Comparison of ENCODE assay signal across 1 fruit fly cellular context in genomic region chr2L:8010602-8011455, dm6.
TF ChIP-seq lines count a peak whose summit lies in the region.

Gene Glyat (minus strand): TSS chr2L:8010652.
Gene Tg (plus strand): TSS chr2L:8011405.

TF ChIP-seq in whole organism, embryonic, 481 proteins besides CTCF, POLR2A, EP300 and RAD21 (continued from another document and continues in another):
- TF ChIP-seq prd (optimal IDR thresholded peaks at IDR 0.05; lab: Kevin White, UChicago) (no peak), prd (GFP tag; IDR thresholded peaks at IDR 0.05; lab: Robert Waterston, UW) (peak; percentile 28; the same call in 1 of the 3 replicates), CG14050 (GFP tag; IDR thresholded peaks at IDR 0.05; lab: Robert Waterston, UW) (no peak; the same call in 2 of the 3 replicates), CHES-1-like (GFP tag; optimal IDR thresholded peaks at IDR 0.05; lab: Kevin White, UChicago) (no peak), B-H1 (GFP tag; IDR thresholded peaks at IDR 0.05; lab: Robert Waterston, UW) (no peak; the same call in 2 of the 3 replicates), Ssrp (tag; optimal IDR thresholded peaks at IDR 0.05; lab: Kevin White, UChicago) (no peak), ind (GFP tag; optimal IDR thresholded peaks at IDR 0.05; lab: Kevin White, UChicago) (no peak), emc (GFP tag; optimal IDR thresholded peaks at IDR 0.05; lab: Kevin White, UChicago) (no peak), Sox102F (GFP tag; optimal IDR thresholded peaks at IDR 0.05; lab: Kevin White, UChicago) (no peak), lilli (GFP tag; optimal IDR thresholded peaks at IDR 0.05; lab: Kevin White, UChicago) (no peak), phol (tag; optimal IDR thresholded peaks at IDR 0.05; lab: Kevin White, UChicago) (peak; percentile 15), bowl (GFP tag; IDR thresholded peaks at IDR 0.05; lab: Robert Waterston, UW) (no peak), CG12219 (GFP tag; optimal IDR thresholded peaks at IDR 0.05; lab: Kevin White, UChicago) (no peak), CG10274 (GFP tag; optimal IDR thresholded peaks at IDR 0.05; lab: Kevin White, UChicago) (no peak), CG15514 (GFP tag; optimal IDR thresholded peaks at IDR 0.05; lab: Kevin White, UChicago) (no peak), HLHmδ (GFP tag; optimal IDR thresholded peaks at IDR 0.05; lab: Kevin White, UChicago) (no peak), Med (GFP tag; lab: Kevin White, UChicago) (peak; percentile 84), Hr39 (optimal IDR thresholded peaks at IDR 0.05; lab: Kevin White, UChicago) (no peak), Rfx (GFP tag; IDR thresholded peaks at IDR 0.05; lab: Robert Waterston, UW) (peak; percentile 73), fu2 (GFP tag; optimal IDR thresholded peaks at IDR 0.05; lab: Kevin White, UChicago) (no peak), trh (GFP tag; optimal IDR thresholded peaks at IDR 0.05; lab: Kevin White, UChicago) (no peak), Jarid2 (GFP tag; optimal IDR thresholded peaks at IDR 0.05; lab: Kevin White, UChicago) (peak; percentile 4), usp (GFP tag; optimal IDR thresholded peaks at IDR 0.05; lab: Kevin White, UChicago) (no peak), grn (GFP tag; optimal IDR thresholded peaks at IDR 0.05; lab: Kevin White, UChicago) (no peak), toy (GFP tag; IDR thresholded peaks at IDR 0.05; lab: Robert Waterston, UW) (no peak), CG11723 (GFP tag; optimal IDR thresholded peaks at IDR 0.05; lab: Kevin White, UChicago) (no peak), Hand (GFP tag; optimal IDR thresholded peaks at IDR 0.05; lab: Kevin White, UChicago) (no peak), wek (GFP tag; optimal IDR thresholded peaks at IDR 0.05; lab: Kevin White, UChicago) (no peak), Bteb2 (GFP tag; optimal IDR thresholded peaks at IDR 0.05; lab: Kevin White, UChicago) (no peak), CG3847 (GFP tag; IDR thresholded peaks at IDR 0.05; lab: Robert Waterston, UW) (no peak), tgo (GFP tag; IDR thresholded peaks at IDR 0.05; lab: Robert Waterston, UW) (no peak), CG10209 (GFP tag; optimal IDR thresholded peaks at IDR 0.05; lab: Kevin White, UChicago) (no peak), tap (tag; optimal IDR thresholded peaks at IDR 0.05; lab: Kevin White, UChicago) (no peak), insv (GFP tag; optimal IDR thresholded peaks at IDR 0.05; lab: Kevin White, UChicago) (no peak), cato (GFP tag; optimal IDR thresholded peaks at IDR 0.05; lab: Kevin White, UChicago; ENCODE audit: borderline replicate concordance) (no peak), CG8359 (GFP tag; optimal IDR thresholded peaks at IDR 0.05; lab: Kevin White, UChicago; ENCODE audit: borderline replicate concordance) (no peak), pnt (GFP tag; optimal IDR thresholded peaks at IDR 0.05; lab: Kevin White, UChicago) (no peak), CG7745 (tag; optimal IDR thresholded peaks at IDR 0.05; lab: Kevin White, UChicago) (no peak), CG8281 (tag; optimal IDR thresholded peaks at IDR 0.05; lab: Kevin White, UChicago) (no peak), CG16813 (GFP tag; IDR thresholded peaks at IDR 0.05; lab: Robert Waterston, UW; ENCODE audit: partially characterized antibody) (peak; percentile 50; the same call in 2 of the 3 replicates), CG5180 (GFP tag; optimal IDR thresholded peaks at IDR 0.05; lab: Kevin White, UChicago) (no peak), CG9215 (GFP tag; IDR thresholded peaks at IDR 0.05; lab: Robert Waterston, UW) (no peak; the same call in 1 of the 2 replicates), sc (optimal IDR thresholded peaks at IDR 0.05; lab: Kevin White, UChicago) (no peak), sc (GFP tag; optimal IDR thresholded peaks at IDR 0.05; lab: Kevin White, UChicago) (no peak), Hr3 (GFP tag; optimal IDR thresholded peaks at IDR 0.05; lab: Kevin White, UChicago) (no peak), CG9437 (GFP tag; optimal IDR thresholded peaks at IDR 0.05; lab: Kevin White, UChicago) (peak; percentile 18), ERR (GFP tag; optimal IDR thresholded peaks at IDR 0.05; lab: Kevin White, UChicago) (no peak), esg (GFP tag; conservative IDR thresholded peaks at IDR 0.05; lab: Robert Waterston, UW) (no peak; the same call in 1 of the 2 replicates), CG10147 (GFP tag; optimal IDR thresholded peaks at IDR 0.05; lab: Kevin White, UChicago) (no peak), CG10431 (GFP tag; optimal IDR thresholded peaks at IDR 0.05; lab: Kevin White, UChicago) (no peak), CG8924 (tag; optimal IDR thresholded peaks at IDR 0.05; lab: Kevin White, UChicago) (peak; percentile 36), E2f2 (GFP tag; IDR thresholded peaks at IDR 0.05; lab: Robert Waterston, UW) (peak; percentile 92), CG17802 (tag; optimal IDR thresholded peaks at IDR 0.05; lab: Kevin White, UChicago) (no peak), Nf-YB (GFP tag; optimal IDR thresholded peaks at IDR 0.05; lab: Kevin White, UChicago) (no peak), pfk (GFP tag; optimal IDR thresholded peaks at IDR 0.05; lab: Kevin White, UChicago) (no peak), chn (GFP tag; optimal IDR thresholded peaks at IDR 0.05; lab: Kevin White, UChicago) (no peak), CG5953 (GFP tag; IDR thresholded peaks at IDR 0.05; lab: Robert Waterston, UW) (no peak), CG8089 (GFP tag; optimal IDR thresholded peaks at IDR 0.05; lab: Kevin White, UChicago) (no peak), CG10366 (GFP tag; IDR thresholded peaks at IDR 0.05; lab: Robert Waterston, UW) (no peak), so (GFP tag; IDR thresholded peaks at IDR 0.05; lab: Robert Waterston, UW) (no peak; the same call in 2 of the 3 replicates), BEAF-32 (GFP tag; optimal IDR thresholded peaks at IDR 0.05; lab: Kevin White, UChicago) (peak; percentile 15), sisA (GFP tag; IDR thresholded peaks at IDR 0.05; lab: Robert Waterston, UW) (no peak), CG30431 (GFP tag; optimal IDR thresholded peaks at IDR 0.05; lab: Kevin White, UChicago) (no peak), Gug (GFP tag; IDR thresholded peaks at IDR 0.05; lab: Robert Waterston, UW) (no peak), zf30C (GFP tag; optimal IDR thresholded peaks at IDR 0.05; lab: Kevin White, UChicago) (peak; percentile 33), inv (GFP tag; IDR thresholded peaks at IDR 0.05; lab: Robert Waterston, UW; ENCODE audit: partially characterized antibody) (peak; percentile 37), CG3065 (GFP tag; optimal IDR thresholded peaks at IDR 0.05; lab: Kevin White, UChicago) (no peak), NC2β (GFP tag; optimal IDR thresholded peaks at IDR 0.05; lab: Kevin White, UChicago) (no peak), jigr1 (GFP tag; IDR thresholded peaks at IDR 0.05; lab: Robert Waterston, UW) (no peak), CrebB (tag; optimal IDR thresholded peaks at IDR 0.05; lab: Kevin White, UChicago) (no peak), CG14667 (GFP tag; IDR thresholded peaks at IDR 0.05; lab: Robert Waterston, UW) (no peak), yki (optimal IDR thresholded peaks at IDR 0.05; lab: Kevin White, UChicago) (no peak), CG7372 (GFP tag; IDR thresholded peaks at IDR 0.05; lab: Robert Waterston, UW) (peak; percentile 27; the same call in 1 of the 2 replicates), slp2 (GFP tag; optimal IDR thresholded peaks at IDR 0.05; lab: Kevin White, UChicago) (no peak), Nf-YA (GFP tag; IDR thresholded peaks at IDR 0.05; lab: Robert Waterston, UW) (no peak), Dip2 (GFP tag; IDR thresholded peaks at IDR 0.05; lab: Robert Waterston, UW) (no peak), mam (GFP tag; optimal IDR thresholded peaks at IDR 0.05; lab: Kevin White, UChicago) (no peak), Antp (GFP tag; optimal IDR thresholded peaks at IDR 0.05; lab: Kevin White, UChicago) (no peak), ham (GFP tag; IDR thresholded peaks at IDR 0.05; lab: Robert Waterston, UW) (no peak), mld (GFP tag; IDR thresholded peaks at IDR 0.05; lab: Robert Waterston, UW; ENCODE audit: partially characterized antibody) (no peak), MBD-R2 (GFP tag; IDR thresholded peaks at IDR 0.05; lab: Robert Waterston, UW) (0 out of 2 replicates have a peak, but pooled peaks have one; percentile 6), Bgb (GFP tag; IDR thresholded peaks at IDR 0.05; lab: Robert Waterston, UW; ENCODE audit: partially characterized antibody) (peak; percentile 33; the same call in 1 of the 2 replicates), CG1602 (GFP tag; optimal IDR thresholded peaks at IDR 0.05; lab: Kevin White, UChicago) (no peak), CG18476 (GFP tag; optimal IDR thresholded peaks at IDR 0.05; lab: Kevin White, UChicago) (peak; percentile 2), CG10543 (GFP tag; optimal IDR thresholded peaks at IDR 0.05; lab: Kevin White, UChicago) (peak; percentile 11), D19A (tag; optimal IDR thresholded peaks at IDR 0.05; lab: Kevin White, UChicago) (peak; percentile 1), Fer2 (tag; optimal IDR thresholded peaks at IDR 0.05; lab: Kevin White, UChicago) (peak; percentile 19), tx (GFP tag; optimal IDR thresholded peaks at IDR 0.05; lab: Kevin White, UChicago) (no peak), crp (GFP tag; optimal IDR thresholded peaks at IDR 0.05; lab: Kevin White, UChicago) (no peak), BtbVII (GFP tag; optimal IDR thresholded peaks at IDR 0.05; lab: Kevin White, UChicago) (peak; percentile 33), Doc2 (GFP tag; IDR thresholded peaks at IDR 0.05; lab: Robert Waterston, UW) (no peak), psq (GFP tag; optimal IDR thresholded peaks at IDR 0.05; lab: Kevin White, UChicago) (no peak), trem (tag; optimal IDR thresholded peaks at IDR 0.05; lab: Kevin White, UChicago) (no peak), CG12155 (GFP tag; optimal IDR thresholded peaks at IDR 0.05; lab: Kevin White, UChicago) (no peak), CG34224 (GFP tag; IDR thresholded peaks at IDR 0.05; lab: Robert Waterston, UW; ENCODE audit: partially characterized antibody) (peak; percentile 66; the same call in 2 of the 3 replicates), CG7928 (GFP tag; optimal IDR thresholded peaks at IDR 0.05; lab: Kevin White, UChicago) (no peak), CG7963 (GFP tag; IDR thresholded peaks at IDR 0.05; lab: Robert Waterston, UW; ENCODE audit: partially characterized antibody) (0 out of 3 replicates have a peak, but pooled peaks have one; percentile 43), CG31388 (GFP tag; optimal IDR thresholded peaks at IDR 0.05; lab: Kevin White, UChicago) (no peak), MTF-1 (GFP tag; optimal IDR thresholded peaks at IDR 0.05; lab: Kevin White, UChicago; ENCODE audit: borderline replicate concordance) (no peak), CG4328 (GFP tag; optimal IDR thresholded peaks at IDR 0.05; lab: Kevin White, UChicago) (no peak), tup (GFP tag; optimal IDR thresholded peaks at IDR 0.05; lab: Kevin White, UChicago) (no peak), zen2 (GFP tag; IDR thresholded peaks at IDR 0.05; lab: Robert Waterston, UW; ENCODE audit: partially characterized antibody) (peak; percentile 68; the same call in 2 of the 3 replicates), CG4707 (GFP tag; optimal IDR thresholded peaks at IDR 0.05; lab: Kevin White, UChicago) (no peak), az2 (GFP tag; optimal IDR thresholded peaks at IDR 0.05; lab: Kevin White, UChicago) (no peak), Hr51 (GFP tag; optimal IDR thresholded peaks at IDR 0.05; lab: Kevin White, UChicago) (peak in 1 of 2 experiments; percentile 8), CG3281 (GFP tag; optimal IDR thresholded peaks at IDR 0.05; lab: Kevin White, UChicago) (peak; percentile 29), btn (GFP tag; optimal IDR thresholded peaks at IDR 0.05; lab: Kevin White, UChicago) (no peak), dimm (GFP tag; IDR thresholded peaks at IDR 0.05; lab: Robert Waterston, UW) (no peak), CkIIα-i1 (GFP tag; IDR thresholded peaks at IDR 0.05; lab: Robert Waterston, UW) (no peak), grau (tag; optimal IDR thresholded peaks at IDR 0.05; lab: Kevin White, UChicago) (peak; percentile 41), CG30403 (GFP tag; optimal IDR thresholded peaks at IDR 0.05; lab: Kevin White, UChicago) (peak; percentile 20), sd (tag; optimal IDR thresholded peaks at IDR 0.05; lab: Kevin White, UChicago) (peak; percentile 49), kay (GFP tag; optimal IDR thresholded peaks at IDR 0.05; lab: Kevin White, UChicago) (no peak), CG1529 (GFP tag; optimal IDR thresholded peaks at IDR 0.05; lab: Kevin White, UChicago) (no peak), vnd (GFP tag; IDR thresholded peaks at IDR 0.05; lab: Robert Waterston, UW; ENCODE audit: partially characterized antibody) (0 out of 3 replicates have a peak, but pooled peaks have one; percentile 21), CG9817 (tag; optimal IDR thresholded peaks at IDR 0.05; lab: Kevin White, UChicago) (no peak), stwl (tag; optimal IDR thresholded peaks at IDR 0.05; lab: Kevin White, UChicago) (no peak), run (tag; optimal IDR thresholded peaks at IDR 0.05; lab: Kevin White, UChicago) (no peak), salm (tag; optimal IDR thresholded peaks at IDR 0.05; lab: Kevin White, UChicago) (no peak), Hey (tag; optimal IDR thresholded peaks at IDR 0.05; lab: Kevin White, UChicago) (no peak), CG11695 (GFP tag; IDR thresholded peaks at IDR 0.05; lab: Robert Waterston, UW) (peak; percentile 48; the same call in 1 of the 3 replicates), sima (GFP tag; optimal IDR thresholded peaks at IDR 0.05; lab: Kevin White, UChicago) (no peak), nerfin-1 (tag; optimal IDR thresholded peaks at IDR 0.05; lab: Kevin White, UChicago) (no peak), CG8765 (GFP tag; IDR thresholded peaks at IDR 0.05; lab: Robert Waterston, UW) (no peak), maf-S (GFP tag; optimal IDR thresholded peaks at IDR 0.05; lab: Kevin White, UChicago) (no peak), ATbp (GFP tag; optimal IDR thresholded peaks at IDR 0.05; lab: Kevin White, UChicago) (no peak), CG15479 (GFP tag; optimal IDR thresholded peaks at IDR 0.05; lab: Kevin White, UChicago) (no peak), ab (GFP tag; optimal IDR thresholded peaks at IDR 0.05; lab: Kevin White, UChicago) (no peak), wor (GFP tag; IDR thresholded peaks at IDR 0.05; lab: Robert Waterston, UW) (no peak), Abd-B (GFP tag; optimal IDR thresholded peaks at IDR 0.05; lab: Kevin White, UChicago) (no peak), p53 (GFP tag; optimal IDR thresholded peaks at IDR 0.05; lab: Kevin White, UChicago) (no peak), Atf-2 (GFP tag; optimal IDR thresholded peaks at IDR 0.05; lab: Kevin White, UChicago) (no peak), CG12942 (GFP tag; optimal IDR thresholded peaks at IDR 0.05; lab: Kevin White, UChicago) (no peak), cad (GFP tag; optimal IDR thresholded peaks at IDR 0.05; lab: Kevin White, UChicago) (no peak), HLH3B (GFP tag; IDR thresholded peaks at IDR 0.05; lab: Robert Waterston, UW) (no peak)
